Fruit fly (Drosophila melanogaster): ENCODE data around the gene CG14313.

dm6 chr3R:18166261-18166720 lies 25.5 kb downstream of the CG14313 start:
- no peak for TF ChIP-seq CG18476 (GFP tag; optimal IDR thresholded peaks at IDR 0.05)
- no peak for TF ChIP-seq H2.0 (GFP tag; IDR thresholded peaks at IDR 0.05)
- TF ChIP-seq CG11093 (GFP tag; IDR thresholded peaks at IDR 0.05): no peak
- TF ChIP-seq fd96Cb (tag; optimal IDR thresholded peaks at IDR 0.05): no peak
